Fruit fly (Drosophila melanogaster) whole organism, embryonic: ENCODE measurements around the gene CG33986.

Experiments
- Awh ChIP-seq: fragments of 200-800 bp; sonication (Bioruptor generic); IDR thresholded peaks from 2 replicates; pipeline ENCODE4, ENCODE4 v1.3.6; 2022; ENCODE audit warnings: missing biosample characterization, missing genetic modification characterization
- CG10147 ChIP-seq: fragments of 200-800 bp; sonication (Bioruptor generic); optimal IDR thresholded peaks from 2 replicates; lab custom pipeline; 2019; ENCODE audit warnings: missing biosample characterization, mild to moderate bottlenecking, missing genetic modification characterization, moderate library complexity
- CG10209 ChIP-seq: fragments of 200-800 bp; sonication (Bioruptor generic); optimal IDR thresholded peaks from 3 replicates; lab custom pipeline; 2017; ENCODE audit warnings: missing biosample characterization, mild to moderate bottlenecking, missing genetic modification characterization, missing genetic modification reagents
- CG10274 ChIP-seq: fragments of 200-800 bp; sonication (Bioruptor generic); optimal IDR thresholded peaks from 3 replicates; lab custom pipeline; 2017; ENCODE audit warnings: missing biosample characterization, mild to moderate bottlenecking, missing genetic modification characterization
- CG10431 ChIP-seq: fragments of 200-800 bp; sonication (Bioruptor generic); optimal IDR thresholded peaks from 3 replicates; lab custom pipeline; 2018; ENCODE audit warnings: missing biosample characterization, mild to moderate bottlenecking, missing genetic modification characterization
- CG12155 ChIP-seq: fragments of 200-800 bp; sonication (Bioruptor generic); optimal IDR thresholded peaks from 3 replicates; lab custom pipeline; 2016; ENCODE audit warnings: missing biosample characterization, missing genetic modification characterization
- CG14050 ChIP-seq: fragments of 200-800 bp; sonication (Bioruptor generic); IDR thresholded peaks from 3 replicates; pipeline ENCODE4 v1.3.6; 2022; ENCODE audit warnings: missing biosample characterization, missing genetic modification characterization
- CG14667 ChIP-seq: fragments of 200-800 bp; sonication (Bioruptor generic); IDR thresholded peaks from 2 replicates; pipeline ENCODE4 v1.3.6; 2022; ENCODE audit warnings: missing biosample characterization, missing genetic modification characterization
- CG17359 ChIP-seq: fragments of 200-800 bp; sonication (Bioruptor generic); optimal IDR thresholded peaks from 3 replicates; lab custom pipeline; 2018; ENCODE audit warnings: missing biosample characterization, mild to moderate bottlenecking, missing genetic modification characterization, moderate library complexity
- CG2129 ChIP-seq: fragments of 200-800 bp; sonication (Bioruptor generic); IDR thresholded peaks from 2 replicates; pipeline ENCODE4 v1.3.6; 2022; ENCODE audit warnings: missing biosample characterization, missing genetic modification characterization; ENCODE audit not compliant: partially characterized antibody
- CG31224 ChIP-seq: fragments of 200-800 bp; sonication (Bioruptor generic); IDR thresholded peaks from 2 replicates; pipeline ENCODE4 v1.3.6; 2022; ENCODE audit warnings: missing biosample characterization, missing genetic modification characterization
- CG3163 ChIP-seq: fragments of 200-800 bp; sonication (Bioruptor generic); optimal IDR thresholded peaks from 3 replicates; lab custom pipeline; 2016; ENCODE audit warnings: missing biosample characterization, missing genetic modification characterization
- CG4328 ChIP-seq: fragments of 200-800 bp; sonication (Bioruptor generic); optimal IDR thresholded peaks from 3 replicates; lab custom pipeline; 2017; ENCODE audit warnings: missing biosample characterization, missing genetic modification reagents, missing genetic modification characterization
- CG5953 ChIP-seq: fragments of 200-800 bp; sonication (Bioruptor generic); IDR thresholded peaks from 2 replicates; pipeline ENCODE4 v1.3.6; 2022; ENCODE audit warnings: missing biosample characterization, missing genetic modification characterization
- CG6765 ChIP-seq: fragments of 200-800 bp; sonication (Bioruptor generic); optimal IDR thresholded peaks from 3 replicates; lab custom pipeline; 2017; ENCODE audit warnings: missing biosample characterization, mild to moderate bottlenecking, missing genetic modification characterization
- CG6791 ChIP-seq: fragments of 200-800 bp; sonication (Bioruptor generic); IDR thresholded peaks from 3 replicates; pipeline ENCODE4 v1.3.6; 2022; ENCODE audit warnings: missing biosample characterization, missing genetic modification characterization; ENCODE audit not compliant: partially characterized antibody
- CG7786 ChIP-seq: fragments of 200-800 bp; sonication (Bioruptor generic); optimal IDR thresholded peaks from 2 replicates; lab custom pipeline; 2016; ENCODE audit warnings: missing biosample characterization, missing genetic modification characterization
- CG7839 ChIP-seq: fragments of 200-800 bp; sonication (Bioruptor generic); optimal IDR thresholded peaks from 3 replicates; lab custom pipeline; 2018; ENCODE audit warnings: missing biosample characterization, mild to moderate bottlenecking, missing genetic modification characterization, moderate library complexity
- CrebB ChIP-seq: fragments of 200-800 bp; sonication (Bioruptor generic); optimal IDR thresholded peaks from 3 replicates; lab custom pipeline; 2018; ENCODE audit warnings: missing biosample characterization, mild to moderate bottlenecking, missing genetic modification characterization
- D19A ChIP-seq: fragments of 200-800 bp; optimal IDR thresholded peaks from 3 replicates; lab custom pipeline; 2019; ENCODE audit warnings: missing biosample characterization, mild to moderate bottlenecking, missing genetic modification characterization, moderate library complexity
- Deaf1 ChIP-seq: fragments of 200-800 bp; optimal IDR thresholded peaks from 3 replicates; lab custom pipeline; 2019; ENCODE audit warnings: missing biosample characterization, mild to moderate bottlenecking, missing genetic modification characterization, moderate library complexity
- Gug ChIP-seq: fragments of 200-800 bp; sonication (Bioruptor generic); IDR thresholded peaks from 4 replicates; pipeline ENCODE4 v1.3.6; 2022; ENCODE audit warnings: missing biosample characterization, missing genetic modification characterization
- Hey ChIP-seq: fragments of 200-800 bp; sonication (Bioruptor generic); optimal IDR thresholded peaks from 3 replicates; lab custom pipeline; 2018; ENCODE audit warnings: missing biosample characterization, mild to moderate bottlenecking, missing genetic modification characterization
- Hr51 ChIP-seq, 2 experiments: fragments of 200-800 bp; sonication (Bioruptor generic); optimal IDR thresholded peaks; 2 replicates in 1 of 2; 3 replicates in 1 of 2; lab custom pipeline; 2016 to 2018; ENCODE audit warnings: missing biosample characterization in 2 of 2, missing genetic modification characterization in 2 of 2, mild to moderate bottlenecking in 1 of 2, moderate library complexity in 1 of 2
- Hsf ChIP-seq: fragments of 200-800 bp; sonication (Bioruptor generic); optimal IDR thresholded peaks from 3 replicates; lab custom pipeline; 2016; ENCODE audit warnings: missing biosample characterization, missing genetic modification characterization
- Jarid2 ChIP-seq: fragments of 200-800 bp; sonication (Bioruptor generic); optimal IDR thresholded peaks from 3 replicates; lab custom pipeline; 2017; ENCODE audit warnings: mild to moderate bottlenecking, missing biosample characterization, missing genetic modification reagents, missing genetic modification characterization
- Scr ChIP-seq: fragments of 200-800 bp; sonication (Bioruptor generic); IDR thresholded peaks from 2 replicates; pipeline ENCODE4 v1.3.6; 2022; ENCODE audit warnings: missing biosample characterization, missing genetic modification characterization; ENCODE audit not compliant: partially characterized antibody
- Six4 ChIP-seq: fragments of 200-800 bp; sonication (Bioruptor generic); optimal IDR thresholded peaks from 2 replicates; lab custom pipeline; 2016; ENCODE audit warnings: missing biosample characterization, missing genetic modification characterization
- Sry-δ ChIP-seq: fragments of 200-800 bp; sonication (Bioruptor generic); optimal IDR thresholded peaks from 2 replicates; lab custom pipeline; 2016; ENCODE audit warnings: missing biosample characterization, missing genetic modification characterization
- Taf1 ChIP-seq: fragments of 200-800 bp; sonication (Bioruptor generic); IDR thresholded peaks from 2 replicates; pipeline ENCODE4 v1.3.6; 2022; ENCODE audit warnings: missing biosample characterization, missing genetic modification characterization
- Xrp1 ChIP-seq: fragments of 200-800 bp; sonication (Bioruptor generic); IDR thresholded peaks from 2 replicates; pipeline ENCODE4 v1.3.6; 2022; ENCODE audit warnings: missing biosample characterization, missing genetic modification characterization
- ac ChIP-seq: fragments of 200-800 bp; sonication (Bioruptor generic); optimal IDR thresholded peaks from 3 replicates; lab custom pipeline; 2017; ENCODE audit warnings: missing biosample characterization, mild to moderate bottlenecking, missing genetic modification characterization
- al ChIP-seq: fragments of 200-800 bp; sonication (Bioruptor generic); IDR thresholded peaks from 2 replicates; pipeline ENCODE4 v1.3.6; 2022; ENCODE audit warnings: missing biosample characterization, missing genetic modification characterization
- aop ChIP-seq: fragments of 200-800 bp; sonication (Bioruptor generic); IDR thresholded peaks from 2 replicates; pipeline ENCODE4 v1.3.6; 2022; ENCODE audit warnings: missing biosample characterization, missing genetic modification characterization
- az2 ChIP-seq: fragments of 200-800 bp; sonication (Bioruptor generic); optimal IDR thresholded peaks from 3 replicates; lab custom pipeline; 2016; ENCODE audit warnings: missing biosample characterization, missing genetic modification characterization
- bab2 ChIP-seq: fragments of 200-800 bp; sonication (Bioruptor generic); optimal IDR thresholded peaks from 2 replicates; lab custom pipeline; 2016; ENCODE audit warnings: missing biosample characterization, missing genetic modification characterization
- eve ChIP-seq, 2 experiments: fragments of >200 bp; optimal IDR thresholded peaks; 2 replicates each; lab custom pipeline; 2017; ENCODE audit warnings: missing biosample characterization in 2 of 2, missing genetic modification characterization in 2 of 2
- fd64A ChIP-seq: fragments of 200-800 bp; sonication (Bioruptor generic); optimal IDR thresholded peaks from 3 replicates; lab custom pipeline; 2018; ENCODE audit warnings: missing biosample characterization, mild to moderate bottlenecking, missing genetic modification characterization
- ham ChIP-seq: fragments of 200-800 bp; sonication (Bioruptor generic); IDR thresholded peaks from 2 replicates; pipeline ENCODE4 v1.3.6; 2022; ENCODE audit warnings: missing biosample characterization, missing genetic modification characterization
- inv ChIP-seq: fragments of 200-800 bp; sonication (Bioruptor generic); IDR thresholded peaks from 2 replicates; pipeline ENCODE4 v1.3.6; 2022; ENCODE audit warnings: missing biosample characterization, missing genetic modification characterization; ENCODE audit not compliant: partially characterized antibody
- kay ChIP-seq: fragments of 200-800 bp; sonication (Bioruptor generic); optimal IDR thresholded peaks from 2 replicates; lab custom pipeline; 2016; ENCODE audit warnings: missing biosample characterization, missing genetic modification characterization
- prd ChIP-seq, 3 experiments: fragments of >200 bp in 2 of 3; fragments of 200-800 bp in 1 of 3; sonication (Bioruptor generic) in 1 of 3; optimal IDR thresholded peaks in 2 of 3; IDR thresholded peaks in 1 of 3; 2 replicates in 2 of 3; 3 replicates in 1 of 3; pipeline versions ENCODE4 v1.3.6 to Lab custom; 2017 to 2022; ENCODE audit warnings: missing biosample characterization in 1 of 3, missing genetic modification characterization in 1 of 3
- ranshi ChIP-seq: fragments of 200-800 bp; sonication (Bioruptor generic); IDR thresholded peaks from 2 replicates; pipeline ENCODE4 v1.3.6; 2022; ENCODE audit warnings: missing biosample characterization, missing genetic modification characterization
- rib ChIP-seq: fragments of 200-800 bp; sonication (Bioruptor generic); IDR thresholded peaks from 2 replicates; pipeline ENCODE4 v1.3.6; 2022; ENCODE audit warnings: missing biosample characterization, missing genetic modification characterization
- row ChIP-seq: fragments of 200-800 bp; sonication (Bioruptor generic); IDR thresholded peaks from 3 replicates; pipeline ENCODE4 v1.3.6; 2022; ENCODE audit warnings: missing biosample characterization, missing genetic modification characterization
- tin ChIP-seq: fragments of 200-800 bp; sonication (Bioruptor generic); optimal IDR thresholded peaks from 3 replicates; lab custom pipeline; 2016; ENCODE audit warnings: missing biosample characterization, missing genetic modification characterization
- twi ChIP-seq: fragments of 200-800 bp; optimal IDR thresholded peaks from 2 replicates; lab custom pipeline; 2019; ENCODE audit warnings: missing biosample characterization, mild to moderate bottlenecking, missing genetic modification characterization, moderate library complexity
- yki ChIP-seq: fragments of >200 bp; optimal IDR thresholded peaks from 3 replicates; lab custom pipeline; 2018
- zen2 ChIP-seq: fragments of 200-800 bp; sonication (Bioruptor generic); IDR thresholded peaks from 3 replicates; pipeline ENCODE4 v1.3.6; 2022; ENCODE audit warnings: missing biosample characterization, missing genetic modification characterization; ENCODE audit not compliant: partially characterized antibody

CG33986 gene

dm6 chr3L:15493886-15494598 is 31.0 kb downstream of the CG33986 start (continued):
- TF ChIP-seq D19A (tag; lab: Kevin White, UChicago) (peak; percentile 33), ranshi (GFP tag; lab: Robert Waterston, UW) (0 out of 2 replicates have a peak, but pooled peaks have one; percentile 12), Gug (GFP tag; lab: Robert Waterston, UW) (no peak), Hey (no peak), CG10209 (no peak), ham (GFP tag; lab: Robert Waterston, UW) (no peak), rib (no peak), row (GFP tag; lab: Robert Waterston, UW) (peak; percentile 63), CG4328 (GFP tag; lab: Kevin White, UChicago) (no peak), eve (GFP tag; optimal IDR thresholded peaks at IDR 0.05; lab: Kevin White, UChicago) (no peak), CG6791 (no peak; the same call in 2 of the 3 replicates), prd (optimal IDR thresholded peaks at IDR 0.05; lab: Kevin White, UChicago) (no peak), prd (GFP tag; IDR thresholded peaks at IDR 0.05; lab: Robert Waterston, UW) (0 out of 3 replicates have a peak, but pooled peaks have one; percentile 26), fd64A (GFP tag; lab: Kevin White, UChicago) (no peak), Hr51 (GFP tag; optimal IDR thresholded peaks at IDR 0.05; lab: Kevin White, UChicago) (peak in 1 of 2 experiments; percentile 27), CG2129 (no peak), CG5953 (GFP tag; lab: Robert Waterston, UW) (no peak), twi (tag; lab: Kevin White, UChicago) (no peak), al (GFP tag; lab: Robert Waterston, UW) (0 out of 2 replicates have a peak, but pooled peaks have one; percentile 24), CG10431 (GFP tag; lab: Kevin White, UChicago) (no peak), kay (no peak), CG14667 (no peak), zen2 (GFP tag; lab: Robert Waterston, UW) (no peak), Taf1 (GFP tag; lab: Robert Waterston, UW) (no peak), yki (lab: Kevin White, UChicago) (no peak), CrebB (tag; lab: Kevin White, UChicago) (no peak), Hsf (GFP tag; lab: Kevin White, UChicago) (no peak), CG14050 (no peak), ac (GFP tag; lab: Kevin White, UChicago) (no peak), aop (GFP tag; lab: Robert Waterston, UW) (no peak), inv (GFP tag; lab: Robert Waterston, UW) (no peak), Sry-δ (GFP tag; lab: Kevin White, UChicago) (no peak), CG10147 (GFP tag; lab: Kevin White, UChicago) (peak; percentile 15), Six4 (GFP tag; lab: Kevin White, UChicago) (no peak), CG12155 (no peak), Xrp1 (GFP tag; lab: Robert Waterston, UW) (0 out of 2 replicates have a peak, but pooled peaks have one; percentile 11), CG17359 (tag; lab: Kevin White, UChicago) (peak; percentile 48), CG6765 (GFP tag; lab: Kevin White, UChicago) (no peak), CG10274 (GFP tag; lab: Kevin White, UChicago) (no peak), CG3163 (GFP tag; lab: Kevin White, UChicago) (peak; percentile 96), bab2 (no peak), Scr (GFP tag; lab: Robert Waterston, UW) (no peak), tin (GFP tag; lab: Kevin White, UChicago) (no peak), az2 (GFP tag; lab: Kevin White, UChicago) (peak; percentile 14), Jarid2 (GFP tag; lab: Kevin White, UChicago) (peak; percentile 3), CG7839 (tag; lab: Kevin White, UChicago) (peak; percentile 46), CG7786 (no peak), CG31224 (GFP tag; lab: Robert Waterston, UW) (no peak), Awh (0 out of 2 replicates have a peak, but pooled peaks have one; percentile 53), Deaf1 (tag; lab: Kevin White, UChicago) (no peak)
